Fruit fly (Drosophila melanogaster) whole organism, adult: Measurements from ENCODE around the gene sqz.

Experiments used
- CG12768 ChIP-seq: fragments of 200-800 bp; sonication (Bioruptor generic); optimal IDR thresholded peaks from 2 replicates; lab custom pipeline; 2017; ENCODE audit warnings: missing biosample characterization, missing genetic modification characterization, mild to moderate bottlenecking, moderate library complexity, missing genetic modification reagents
- CG14711 ChIP-seq: fragments of 200-800 bp; sonication (Bioruptor generic); optimal IDR thresholded peaks from 2 replicates; lab custom pipeline; 2018; ENCODE audit warnings: missing biosample characterization, mild to moderate bottlenecking, missing genetic modification characterization, moderate library complexity
- CG1620 ChIP-seq: fragments of 200-800 bp; sonication (Bioruptor generic); optimal IDR thresholded peaks from 2 replicates; lab custom pipeline; 2016; ENCODE audit warnings: missing biosample characterization, missing genetic modification characterization
- CG5204 ChIP-seq: fragments of 200-800 bp; sonication (Bioruptor generic); optimal IDR thresholded peaks from 2 replicates; lab custom pipeline; 2016; ENCODE audit warnings: missing biosample characterization, missing genetic modification characterization
- CG7045 ChIP-seq: fragments of 200-800 bp; sonication (Bioruptor generic); optimal IDR thresholded peaks from 2 replicates; lab custom pipeline; 2017; ENCODE audit warnings: missing biosample characterization, mild to moderate bottlenecking, missing genetic modification characterization
- Clk ChIP-seq: fragments of 200-800 bp; sonication (Bioruptor generic); optimal IDR thresholded peaks from 2 replicates; lab custom pipeline; 2017; ENCODE audit warnings: missing biosample characterization, missing genetic modification characterization
- cic ChIP-seq: fragments of 200-800 bp; sonication (Bioruptor generic); optimal IDR thresholded peaks from 2 replicates; lab custom pipeline; 2017; ENCODE audit warnings: missing biosample characterization, mild to moderate bottlenecking, missing genetic modification characterization, moderate library complexity
- kay ChIP-seq: fragments of 200-800 bp; sonication (Bioruptor generic); peaks from one replicate; lab custom pipeline; 2016; ENCODE audit warnings: missing biosample characterization, missing genetic modification characterization, borderline replicate concordance
- pad ChIP-seq: fragments of 200-800 bp; sonication (Bioruptor generic); optimal IDR thresholded peaks from 3 replicates; lab custom pipeline; 2017; ENCODE audit warnings: missing biosample characterization, missing genetic modification characterization, mild to moderate bottlenecking, moderate library complexity, missing genetic modification reagents
- tj ChIP-seq: fragments of 200-800 bp; sonication (Bioruptor generic); optimal IDR thresholded peaks from 3 replicates; lab custom pipeline; 2017; ENCODE audit warnings: missing biosample characterization, mild to moderate bottlenecking, missing genetic modification characterization, moderate library complexity
- toe ChIP-seq: fragments of 200-800 bp; sonication (Bioruptor generic); optimal IDR thresholded peaks from 2 replicates; lab custom pipeline; 2016; ENCODE audit warnings: missing biosample characterization, missing genetic modification characterization

dm6 chr3R:19163972-19164819 is at the start of gene sqz:
- TF ChIP-seq CG12768 (GFP tag; lab: Kevin White, UChicago) (no peak), CG1620 (GFP tag; lab: Kevin White, UChicago) (no peak), pad (GFP tag; lab: Kevin White, UChicago) (peak; percentile 44), CG14711 (no peak), toe (GFP tag; lab: Kevin White, UChicago) (peak; percentile 30), cic (GFP tag; lab: Kevin White, UChicago) (peak; percentile 8), kay (no peak), CG7045 (GFP tag; lab: Kevin White, UChicago) (peak; percentile 56), tj (GFP tag; lab: Kevin White, UChicago) (peak; percentile 89), CG5204 (no peak), Clk (no peak)
